Worm (Caenorhabditis elegans) whole organism, L2 larva: ENCODE results near the gene lmd-4.

ENCODE experiments used
- ama-1 ChIP-seq: fragments of 150-350 bp; optimal IDR thresholded peaks from 2 replicates; lab custom pipeline; 2018; ENCODE audit warnings: inconsistent platforms
- nhr-129 ChIP-seq: fragments of 150-350 bp; optimal IDR thresholded peaks from 2 replicates; lab custom pipeline; 2014; ENCODE audit warnings: missing biosample characterization, missing genetic modification characterization

DNA sequence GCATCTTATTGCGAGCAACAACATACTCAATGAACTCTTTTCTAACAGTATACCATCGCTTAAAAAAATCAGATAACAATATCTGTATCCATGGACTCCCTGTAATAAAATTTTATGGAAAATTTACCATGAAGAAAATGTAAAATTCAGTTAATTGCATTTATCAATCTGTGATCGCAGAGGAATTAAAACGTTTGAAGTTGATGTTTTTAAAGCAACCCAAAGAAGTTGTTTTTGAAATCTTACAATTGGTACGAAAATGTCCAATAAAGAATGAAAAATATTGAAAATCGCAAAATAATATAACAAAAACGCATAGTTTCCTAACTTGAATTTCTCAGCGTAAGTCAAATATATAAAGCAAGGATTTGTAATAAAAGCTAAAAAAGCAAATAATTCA, 23.5 kb downstream of the lmd-4 start, which contains the start of gene srj-32:
- TF ChIP-seq ama-1 (lab: Kevin White, UChicago): no peak
- no peak for TF ChIP-seq nhr-129 (tag; lab: Kevin White, UChicago)
